Fruit fly (Drosophila melanogaster) whole organism, pupa: ENCODE data around the gene CG15865.

Experiments
- CG10348 ChIP-seq: fragments of 200-800 bp; sonication (Bioruptor generic); IDR thresholded peaks from 2 replicates; pipeline ENCODE4 v1.3.6; 2022; ENCODE audit warnings: missing biosample characterization, missing genetic modification characterization
- CG12605 ChIP-seq: fragments of 200-800 bp; sonication (Bioruptor generic); IDR thresholded peaks from 2 replicates; pipeline ENCODE4 v1.3.6; 2022; ENCODE audit warnings: missing biosample characterization, missing genetic modification characterization
- CG13204 ChIP-seq: fragments of 200-800 bp; sonication (Bioruptor generic); optimal IDR thresholded peaks from 2 replicates; lab custom pipeline; 2018; ENCODE audit warnings: missing biosample characterization, mild to moderate bottlenecking, missing genetic modification characterization, moderate library complexity
- CG14655 ChIP-seq: fragments of 200-800 bp; sonication (Bioruptor generic); optimal IDR thresholded peaks from 3 replicates; lab custom pipeline; 2017; ENCODE audit warnings: mild to moderate bottlenecking, missing biosample characterization, missing genetic modification reagents, missing genetic modification characterization
- CG15710 ChIP-seq: fragments of 200-800 bp; sonication (Bioruptor generic); optimal IDR thresholded peaks from 2 replicates; lab custom pipeline; 2018; ENCODE audit warnings: missing biosample characterization, mild to moderate bottlenecking, missing genetic modification characterization, moderate library complexity
- CG17806 ChIP-seq: fragments of 200-800 bp; sonication (Bioruptor generic); optimal IDR thresholded peaks from 2 replicates; lab custom pipeline; 2018; ENCODE audit warnings: missing biosample characterization, mild to moderate bottlenecking, missing genetic modification characterization, moderate library complexity
- CG32121 ChIP-seq: fragments of 200-800 bp; sonication (Bioruptor generic); IDR thresholded peaks from 2 replicates; pipeline ENCODE4 v1.3.6; 2022; ENCODE audit warnings: missing biosample characterization, missing genetic modification characterization
- CG34367 ChIP-seq: fragments of 200-800 bp; sonication (Bioruptor generic); optimal IDR thresholded peaks from 2 replicates; lab custom pipeline; 2018; ENCODE audit warnings: missing biosample characterization, mild to moderate bottlenecking, missing genetic modification characterization
- CG4496 ChIP-seq: fragments of 200-800 bp; sonication (Bioruptor generic); IDR thresholded peaks from 3 replicates; pipeline ENCODE4 v1.3.6; 2022; ENCODE audit warnings: missing biosample characterization, missing genetic modification characterization
- CG8159 ChIP-seq: fragments of 200-800 bp; sonication (Bioruptor generic); optimal IDR thresholded peaks from 3 replicates; lab custom pipeline; 2018; ENCODE audit warnings: missing biosample characterization, mild to moderate bottlenecking, missing genetic modification characterization, moderate library complexity
- CG8301 ChIP-seq: fragments of 200-800 bp; sonication (Bioruptor generic); optimal IDR thresholded peaks from 2 replicates; lab custom pipeline; 2018; ENCODE audit warnings: missing biosample characterization, mild to moderate bottlenecking, missing genetic modification characterization
- CG9948 ChIP-seq: fragments of 200-800 bp; sonication (Bioruptor generic); optimal IDR thresholded peaks from 2 replicates; lab custom pipeline; 2018; ENCODE audit warnings: missing biosample characterization, mild to moderate bottlenecking, missing genetic modification characterization, moderate library complexity
- D1 ChIP-seq: fragments of 200-800 bp; sonication (Bioruptor generic); optimal IDR thresholded peaks from 2 replicates; lab custom pipeline; 2018; ENCODE audit warnings: missing biosample characterization, mild to moderate bottlenecking, missing genetic modification characterization, moderate library complexity
- EcR ChIP-seq: fragments of 200-800 bp; sonication (Bioruptor generic); optimal IDR thresholded peaks from 3 replicates; lab custom pipeline; 2019; ENCODE audit warnings: missing biosample characterization, missing genetic modification characterization, mild to moderate bottlenecking, moderate library complexity, missing genetic modification reagents
- Ets98B ChIP-seq: fragments of 200-800 bp; sonication (Bioruptor generic); IDR thresholded peaks from 2 replicates; pipeline ENCODE4 v1.3.6; 2022; ENCODE audit warnings: missing biosample characterization, missing genetic modification characterization
- Pif1A ChIP-seq: fragments of 200-800 bp; sonication (Bioruptor generic); optimal IDR thresholded peaks from 3 replicates; lab custom pipeline; 2016; ENCODE audit warnings: missing biosample characterization, missing genetic modification characterization
- Pif1B ChIP-seq: fragments of 200-800 bp; sonication (Bioruptor generic); optimal IDR thresholded peaks from 3 replicates; lab custom pipeline; 2016; ENCODE audit warnings: missing biosample characterization, missing genetic modification characterization
- Snoo ChIP-seq: fragments of 200-800 bp; sonication (Bioruptor generic); optimal IDR thresholded peaks from 3 replicates; lab custom pipeline; 2017; ENCODE audit warnings: missing biosample characterization, mild to moderate bottlenecking, missing genetic modification characterization, inconsistent platforms
- fd96Ca ChIP-seq: fragments of 200-800 bp; sonication (Bioruptor generic); IDR thresholded peaks from 3 replicates; pipeline ENCODE4 v1.3.6; 2022; ENCODE audit warnings: missing biosample characterization, missing genetic modification characterization
- gl ChIP-seq: fragments of 200-800 bp; sonication (Bioruptor generic); optimal IDR thresholded peaks from 2 replicates; lab custom pipeline; 2018; ENCODE audit warnings: missing biosample characterization, mild to moderate bottlenecking, missing genetic modification characterization
- rn ChIP-seq: fragments of 200-800 bp; sonication (Bioruptor generic); IDR thresholded peaks from 2 replicates; pipeline ENCODE4 v1.3.6; 2022; ENCODE audit warnings: missing biosample characterization, missing genetic modification characterization

The CG15865 gene

DNA sequence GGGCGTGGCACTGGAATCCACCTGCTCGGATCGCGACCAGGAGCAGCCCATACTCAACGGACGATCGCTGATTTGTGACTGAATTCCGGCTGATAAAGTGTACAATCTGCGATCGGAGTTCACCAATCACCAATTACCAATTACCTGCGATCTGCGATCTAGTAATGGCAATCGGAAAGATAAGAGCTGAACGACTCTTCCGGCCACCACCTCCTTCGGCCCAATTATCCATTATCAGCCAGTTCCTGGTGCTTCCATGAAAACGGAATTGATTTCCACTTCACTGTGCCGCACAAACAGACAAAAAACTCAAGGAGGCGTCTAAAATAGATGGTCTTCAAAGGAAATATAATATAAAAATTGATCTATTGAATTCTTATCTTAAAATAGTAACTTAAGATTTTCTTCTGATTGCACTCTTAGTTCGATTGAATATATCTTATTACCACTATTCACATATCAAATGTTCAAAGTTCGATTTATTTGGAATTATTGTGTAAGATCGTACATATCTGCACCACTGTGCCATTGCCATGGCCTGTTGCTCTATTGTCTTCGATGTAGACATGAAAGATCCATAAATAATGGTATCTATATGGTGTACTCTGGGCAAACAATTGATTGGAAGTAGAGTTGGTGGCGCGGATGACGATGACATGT, at the start of gene CG15865:
CG15865 (minus strand) TSS at position 51 of the 660 bp plus-strand sequence.
- peak; percentile 17 for TF ChIP-seq CG15710
- TF ChIP-seq CG17806 (tag; lab: Kevin White, UChicago) = no peak
- no peak for TF ChIP-seq CG10348 (GFP tag; lab: Robert Waterston, UW)
- no peak for TF ChIP-seq Ets98B
- TF ChIP-seq gl (tag; lab: Kevin White, UChicago) = no peak
- TF ChIP-seq CG8159 (tag; lab: Kevin White, UChicago) = peak; percentile 7
- TF ChIP-seq CG8301 = no peak
- TF ChIP-seq, all 21 proteins: peak for 2

- TF ChIP-seq CG9948 (no peak), CG8159 (tag; lab: Kevin White, UChicago) (no peak), fd96Ca (GFP tag; lab: Robert Waterston, UW) (no peak), CG13204 (GFP tag; lab: Kevin White, UChicago) (no peak), CG10348 (GFP tag; lab: Robert Waterston, UW) (no peak), EcR (GFP tag; lab: Kevin White, UChicago) (no peak), CG32121 (GFP tag; lab: Robert Waterston, UW) (no peak), D1 (no peak), rn (GFP tag; lab: Robert Waterston, UW) (no peak), Snoo (tag; lab: Kevin White, UChicago) (no peak), CG34367 (tag; lab: Kevin White, UChicago) (no peak), Ets98B (no peak), CG14655 (GFP tag; lab: Kevin White, UChicago) (no peak), Pif1A (no peak), gl (tag; lab: Kevin White, UChicago) (no peak), CG17806 (tag; lab: Kevin White, UChicago) (no peak)
Observed at dm6 chrX:16711003-16711402, 46.7 kb upstream of the CG15865 start, which contains the start of gene CG13008. Gene CG13008, plus strand, starts transcription at chrX:16711303.

- TF ChIP-seq Pif1A (no peak), Pif1B (GFP tag; lab: Kevin White, UChicago) (no peak), CG15710 (no peak), CG34367 (tag; lab: Kevin White, UChicago) (no peak), CG14655 (GFP tag; lab: Kevin White, UChicago) (no peak), Snoo (tag; lab: Kevin White, UChicago) (no peak), CG8159 (tag; lab: Kevin White, UChicago) (no peak), D1 (no peak), CG8301 (no peak)
Observed at dm6 chrX:16706774-16707173, 42.5 kb upstream of the CG15865 start, which contains the start of gene CG9672. Gene CG9672, minus strand, starts transcription at chrX:16706874.

DNA sequence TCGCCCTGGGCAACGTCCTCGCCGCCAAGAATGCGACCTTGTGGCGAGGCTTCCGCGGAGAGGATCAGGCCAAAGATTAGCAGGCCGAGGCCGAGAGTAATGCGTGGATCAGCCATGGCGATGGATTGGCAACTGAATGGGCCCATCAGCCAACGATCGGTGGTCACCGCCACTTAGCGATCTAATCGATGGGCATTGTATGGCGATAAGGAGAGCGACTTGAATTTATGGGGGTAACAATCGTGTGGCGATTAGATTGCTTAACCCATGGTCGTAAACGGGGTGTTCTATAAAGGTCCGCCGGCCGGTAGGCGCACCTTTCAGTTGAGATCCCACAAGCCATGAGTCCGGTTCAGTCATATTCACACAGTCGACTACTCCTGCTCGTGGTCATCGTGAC, 39.5 kb upstream of the CG15865 start, which contains the start of the genes CG9673 and CG4653:
CG9673 (minus strand) TSS at position 138 of the 400 bp plus-strand sequence.
CG4653 (plus strand) TSS at position 335 of the 400 bp plus-strand sequence.
- no peak for TF ChIP-seq CG4496 (GFP tag; lab: Robert Waterston, UW)
- TF ChIP-seq fd96Ca (GFP tag; lab: Robert Waterston, UW) = no peak
- no peak for TF ChIP-seq CG8301
- TF ChIP-seq Ets98B = no peak
- no peak for TF ChIP-seq gl (tag; lab: Kevin White, UChicago)
- TF ChIP-seq CG34367 (tag; lab: Kevin White, UChicago) = no peak
- no peak for TF ChIP-seq EcR (GFP tag; lab: Kevin White, UChicago)

- TF ChIP-seq Snoo (tag; lab: Kevin White, UChicago) (no peak), D1 (no peak), Ets98B (no peak), CG8301 (no peak), CG10348 (GFP tag; lab: Robert Waterston, UW) (no peak), Pif1B (GFP tag; lab: Kevin White, UChicago) (no peak), EcR (GFP tag; lab: Kevin White, UChicago) (no peak), gl (tag; lab: Kevin White, UChicago) (no peak), CG4496 (GFP tag; lab: Robert Waterston, UW) (no peak), CG14655 (GFP tag; lab: Kevin White, UChicago) (no peak), CG12605 (GFP tag; lab: Robert Waterston, UW) (no peak)
Observed at dm6 chrX:16701941-16702340, 37.7 kb upstream of the CG15865 start, which contains the start of gene sphe. Gene sphe, minus strand, starts transcription at chrX:16701972.

dm6 chrX:16700070-16700469, 35.8 kb upstream of the CG15865 start, which contains the start of gene CG9676:
Gene CG9676, minus strand, starts transcription at chrX:16700170.
- TF ChIP-seq rn (GFP tag; lab: Robert Waterston, UW) = no peak
- no peak for TF ChIP-seq CG17806 (tag; lab: Kevin White, UChicago)
- TF ChIP-seq Pif1A = no peak
- no peak for TF ChIP-seq CG10348 (GFP tag; lab: Robert Waterston, UW)
- no peak for TF ChIP-seq CG8301
- TF ChIP-seq Pif1B (GFP tag; lab: Kevin White, UChicago) = no peak
- no peak for TF ChIP-seq D1
